Worm (Caenorhabditis elegans) whole organism, L2 larva: Measurements from ENCODE around the gene slmp-1.

Source experiments
- egl-27 ChIP-seq: sonication (generic microtip); optimal IDR thresholded peaks from 3 replicates; lab custom pipeline; 2017; ENCODE audit warnings: missing biosample characterization, missing genetic modification reagents, missing genetic modification characterization
- nhr-77 ChIP-seq: fragments of 150-350 bp; optimal IDR thresholded peaks from 2 replicates; lab custom pipeline; 2014; ENCODE audit warnings: missing biosample characterization, missing genetic modification characterization
- unc-55 ChIP-seq: fragments of 150-350 bp; sonication (generic microtip); optimal IDR thresholded peaks from 3 replicates; lab custom pipeline; 2014; ENCODE audit warnings: missing biosample characterization, missing genetic modification reagents, missing genetic modification characterization
- unc-62 ChIP-seq: fragments of 150-350 bp; optimal IDR thresholded peaks from 2 replicates; lab custom pipeline; 2014; ENCODE audit warnings: missing biosample characterization, missing genetic modification reagents, missing genetic modification characterization

DNA sequence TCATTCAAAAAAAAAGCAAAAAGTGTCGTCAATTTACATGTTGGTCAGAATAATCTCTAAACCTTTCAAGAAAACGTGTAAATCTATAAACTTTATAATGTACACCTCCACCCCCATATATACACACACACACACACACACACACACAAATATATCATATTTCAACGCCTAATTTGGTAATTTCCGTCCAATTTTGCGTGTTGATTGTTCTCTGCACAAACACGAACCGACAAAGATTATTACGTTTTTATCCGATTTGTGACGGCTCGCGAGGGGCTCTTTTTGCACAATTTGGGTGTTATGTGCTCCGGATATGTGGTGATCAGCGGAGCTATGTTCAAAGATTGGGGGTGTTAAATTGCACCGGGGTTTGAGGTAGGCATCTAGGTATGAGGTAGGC lies 30.6 kb upstream of the slmp-1 start:
- TF ChIP-seq nhr-77 = no peak
- no peak for TF ChIP-seq unc-62
- TF ChIP-seq egl-27 (tag; lab: Kevin White, UChicago) = no peak
- TF ChIP-seq unc-55 = no peak
